Fruit fly (Drosophila melanogaster) whole organism, embryonic: ENCODE measurements around the gene CG31131.

Experiments used
- CG3838 ChIP-seq: fragments of 200-800 bp; sonication (Bioruptor generic); optimal IDR thresholded peaks from 3 replicates; lab custom pipeline; 2016; ENCODE audit warnings: missing biosample characterization, missing genetic modification characterization
- YL-1 ChIP-seq: fragments of 200-800 bp; sonication (Bioruptor generic); optimal IDR thresholded peaks from 3 replicates; lab custom pipeline; 2017; ENCODE audit warnings: missing biosample characterization, mild to moderate bottlenecking, missing genetic modification characterization
- bcd ChIP-seq: fragments of 200-800 bp; sonication (Bioruptor generic); optimal IDR thresholded peaks from 2 replicates; lab custom pipeline; 2017; ENCODE audit warnings: missing biosample characterization, mild to moderate bottlenecking, missing genetic modification characterization

DNA sequence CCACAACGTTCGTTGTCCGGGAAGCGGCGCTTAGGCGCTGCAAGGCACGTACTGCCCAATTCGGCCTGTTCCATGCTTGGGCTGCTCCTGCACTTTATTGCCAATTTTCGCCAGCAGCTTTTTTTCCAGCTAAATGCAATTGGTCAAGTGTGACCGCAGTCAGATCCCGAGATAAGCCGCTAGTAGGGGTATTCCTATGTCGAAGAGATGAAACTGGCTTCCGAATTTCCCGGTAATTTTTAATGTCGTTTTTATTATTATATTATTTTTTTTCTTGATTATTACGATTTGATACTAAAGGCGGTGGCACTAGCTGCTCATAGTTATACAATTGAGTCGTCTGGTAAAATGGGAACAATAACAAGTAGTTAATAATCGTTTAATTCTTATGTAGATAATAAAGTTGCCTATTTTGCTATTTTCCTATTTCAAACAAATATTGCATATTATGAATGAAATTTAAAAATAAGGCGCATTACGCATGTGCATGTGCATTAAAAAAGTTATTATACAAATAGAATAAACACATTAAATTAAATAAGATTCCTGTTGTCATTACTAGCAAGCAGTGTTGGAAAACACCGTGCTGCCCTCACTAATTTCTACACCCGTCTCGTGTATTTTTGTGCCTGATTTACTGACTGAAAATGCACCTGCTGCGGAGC, 46.5 kb downstream of the CG31131 start, which contains the start of the genes CG5003 and mRpS22:
- peak; percentile 50 for TF ChIP-seq bcd (GFP tag; lab: Kevin White, UChicago)
- peak; percentile 39 for TF ChIP-seq YL-1 (GFP tag; lab: Kevin White, UChicago)
- no peak for TF ChIP-seq CG3838 (GFP tag; lab: Kevin White, UChicago)
